Worm (Caenorhabditis elegans) whole organism, early embryonic: ENCODE data around the gene C18D1.2.

Experiments used
- B0310.2 ChIP-seq: sonication (generic microtip); optimal IDR thresholded peaks from 2 replicates; lab custom pipeline; 2016; ENCODE audit warnings: mild to moderate bottlenecking, missing genetic modification characterization, missing compliant biosample characterization
- F13C5.2 ChIP-seq: sonication (generic microtip); optimal IDR thresholded peaks from 2 replicates; lab custom pipeline; 2017; ENCODE audit warnings: mild to moderate bottlenecking, missing genetic modification characterization, inconsistent platforms, missing compliant biosample characterization
- aly-1 ChIP-seq: sonication (generic microtip); optimal IDR thresholded peaks from 2 replicates; lab custom pipeline; 2016; ENCODE audit warnings: missing genetic modification characterization, missing compliant biosample characterization
- ama-1 ChIP-seq: fragments of 150-350 bp; optimal IDR thresholded peaks from 2 replicates; lab custom pipeline; 2014
- ceh-13 ChIP-seq: fragments of 200-800 bp; sonication (Bioruptor generic); optimal IDR thresholded peaks from 2 replicates; lab custom pipeline; 2018; ENCODE audit warnings: mild to moderate bottlenecking, missing genetic modification characterization, missing compliant biosample characterization
- ceh-36 ChIP-seq: sonication (generic microtip); optimal IDR thresholded peaks from 2 replicates; lab custom pipeline; 2016; ENCODE audit warnings: missing genetic modification characterization, inconsistent platforms, missing compliant biosample characterization
- ets-7 ChIP-seq: sonication (generic microtip); optimal IDR thresholded peaks from 2 replicates; lab custom pipeline; 2016; ENCODE audit warnings: missing genotype, missing genetic modification characterization, missing compliant biosample characterization
- flt-1 ChIP-seq: fragments of 200-800 bp; sonication (Bioruptor generic); IDR thresholded peaks from 2 replicates; pipeline ENCODE4 v1.3.6; 2022; ENCODE audit warnings: missing genetic modification characterization, missing compliant biosample characterization
- hmbx-1 ChIP-seq: sonication (generic microtip); optimal IDR thresholded peaks from 2 replicates; lab custom pipeline; 2016; ENCODE audit warnings: mild to moderate bottlenecking, missing genetic modification characterization, missing compliant biosample characterization
- hmg-4 ChIP-seq: fragments of 200-800 bp; sonication (Bioruptor generic); optimal IDR thresholded peaks from 2 replicates; lab custom pipeline; 2018; ENCODE audit warnings: mild to moderate bottlenecking, missing genetic modification characterization, missing compliant biosample characterization
- hnd-1 ChIP-seq: sonication (generic microtip); optimal IDR thresholded peaks from 2 replicates; lab custom pipeline; 2016; ENCODE audit warnings: missing genetic modification characterization, missing compliant biosample characterization
- pes-1 ChIP-seq: fragments of 200-800 bp; sonication (Bioruptor generic); IDR thresholded peaks from 2 replicates; pipeline ENCODE4 v1.3.6; 2022; ENCODE audit warnings: missing genetic modification reagents, missing genetic modification characterization, missing compliant biosample characterization
- scrt-1 ChIP-seq: fragments of 200-800 bp; sonication (Bioruptor generic); IDR thresholded peaks from 2 replicates; pipeline ENCODE4 v1.3.6; 2022; ENCODE audit warnings: missing genetic modification characterization, missing compliant biosample characterization
- sea-1 ChIP-seq: fragments of 200-800 bp; sonication (Bioruptor generic); conservative IDR thresholded peaks from 2 replicates; pipeline ENCODE4 v1.3.6; 2022; ENCODE audit warnings: missing genetic modification characterization, missing compliant biosample characterization
- tbx-11 ChIP-seq: fragments of 200-800 bp; sonication (Bioruptor generic); IDR thresholded peaks from 2 replicates; pipeline ENCODE4 v1.3.6; 2022; ENCODE audit warnings: missing genetic modification characterization, missing compliant biosample characterization
- tbx-37 ChIP-seq: fragments of 200-800 bp; sonication (Bioruptor generic); conservative IDR thresholded peaks from 2 replicates; pipeline ENCODE4 v1.3.6; 2022; ENCODE audit warnings: missing genetic modification reagents, missing genetic modification characterization, missing compliant biosample characterization
- tra-4 ChIP-seq: sonication (generic microtip); optimal IDR thresholded peaks from 2 replicates; lab custom pipeline; 2017; ENCODE audit warnings: missing genetic modification characterization, missing compliant biosample characterization

The C18D1.2 gene

ce11 chrII:10056545-10057038 lies at the start of gene C18D1.2:
C18D1.2 (plus strand) TSS chrII:10056988.
- TF ChIP-seq F13C5.2 (no peak), ets-7 (tag; lab: Kevin White, UChicago) (no peak), scrt-1 (GFP tag; lab: Robert Waterston, UW) (no peak), B0310.2 (no peak)

- no peak for TF ChIP-seq hmbx-1 (tag; lab: Kevin White, UChicago)
- TF ChIP-seq tra-4, result no peak
Measured at ce11 chrII:10007917-10008316, 48.9 kb upstream of the C18D1.2 start, which contains the start of gene ZK892.5. ZK892.5 (plus strand) TSS chrII:10008217.

- TF ChIP-seq hmbx-1 (tag; lab: Kevin White, UChicago) (no peak), B0310.2 (no peak), aly-1 (no peak), ets-7 (tag; lab: Kevin White, UChicago) (no peak), ceh-13 (no peak), hnd-1 (tag; lab: Kevin White, UChicago) (no peak), pes-1 (no peak), tbx-11 (GFP tag; lab: Robert Waterston, UW) (no peak), hmg-4 (GFP tag; lab: Kevin White, UChicago) (no peak), F13C5.2 (no peak), flt-1 (GFP tag; lab: Robert Waterston, UW) (no peak), tbx-37 (no peak), ama-1 (lab: Kevin White, UChicago) (no peak), scrt-1 (GFP tag; lab: Robert Waterston, UW) (no peak), tra-4 (no peak), ceh-36 (tag; lab: Kevin White, UChicago) (no peak), sea-1 (GFP tag; lab: Robert Waterston, UW) (no peak)
Measured at ce11 chrII:10008552-10008951, 48.2 kb upstream of the C18D1.2 start.

ce11 chrII:10010914-10011313 lies 45.9 kb upstream of the C18D1.2 start:
- TF ChIP-seq ets-7 (tag; lab: Kevin White, UChicago), result no peak
- TF ChIP-seq scrt-1 (GFP tag; lab: Robert Waterston, UW), result no peak
- no peak for TF ChIP-seq hmg-4 (GFP tag; lab: Kevin White, UChicago)
- no peak for TF ChIP-seq flt-1 (GFP tag; lab: Robert Waterston, UW)
- TF ChIP-seq ceh-36 (tag; lab: Kevin White, UChicago), result no peak
- no peak for TF ChIP-seq hmbx-1 (tag; lab: Kevin White, UChicago)
- TF ChIP-seq tra-4, result no peak
- TF ChIP-seq hnd-1 (tag; lab: Kevin White, UChicago), result no peak
- TF ChIP-seq tbx-11 (GFP tag; lab: Robert Waterston, UW), result no peak
- TF ChIP-seq ceh-13, result no peak
- no peak for TF ChIP-seq tbx-37
- TF ChIP-seq F13C5.2, result no peak
- TF ChIP-seq pes-1, result no peak

ce11 chrII:10011733-10012132 lies 45.1 kb upstream of the C18D1.2 start:
- TF ChIP-seq tbx-11 (GFP tag; lab: Robert Waterston, UW) (no peak), pes-1 (no peak), scrt-1 (GFP tag; lab: Robert Waterston, UW) (no peak), F13C5.2 (no peak), hmbx-1 (tag; lab: Kevin White, UChicago) (no peak), sea-1 (GFP tag; lab: Robert Waterston, UW) (no peak), hnd-1 (tag; lab: Kevin White, UChicago) (no peak), ceh-13 (no peak), ets-7 (tag; lab: Kevin White, UChicago) (no peak)

ce11 chrII:10012490-10012889 lies 44.3 kb upstream of the C18D1.2 start:
- TF ChIP-seq sea-1 (GFP tag; lab: Robert Waterston, UW) (no peak), ceh-13 (no peak), tbx-37 (no peak), hnd-1 (tag; lab: Kevin White, UChicago) (no peak), ama-1 (lab: Kevin White, UChicago) (no peak), tbx-11 (GFP tag; lab: Robert Waterston, UW) (no peak), hmg-4 (GFP tag; lab: Kevin White, UChicago) (no peak), ceh-36 (tag; lab: Kevin White, UChicago) (no peak), pes-1 (no peak), B0310.2 (no peak), hmbx-1 (tag; lab: Kevin White, UChicago) (no peak), F13C5.2 (no peak), scrt-1 (GFP tag; lab: Robert Waterston, UW) (no peak), flt-1 (GFP tag; lab: Robert Waterston, UW) (no peak), tra-4 (no peak), aly-1 (no peak), ets-7 (tag; lab: Kevin White, UChicago) (no peak)

- TF ChIP-seq tbx-11 (GFP tag; lab: Robert Waterston, UW), result no peak
- TF ChIP-seq ceh-36 (tag; lab: Kevin White, UChicago), result no peak
- no peak for TF ChIP-seq hmbx-1 (tag; lab: Kevin White, UChicago)
Measured at ce11 chrII:10014384-10014783, 42.4 kb upstream of the C18D1.2 start.

- no peak for TF ChIP-seq hnd-1 (tag; lab: Kevin White, UChicago)
- peak; percentile 0 for TF ChIP-seq aly-1
Measured at ce11 chrII:10016013-10016412, 40.8 kb upstream of the C18D1.2 start, which contains the start of gene lec-2. lec-2 (minus strand) TSS chrII:10016183.

ce11 chrII:10017528-10017927 lies 39.3 kb upstream of the C18D1.2 start:
- TF ChIP-seq ceh-13, result no peak
- TF ChIP-seq F13C5.2, result no peak
- no peak for TF ChIP-seq tbx-37
- no peak for TF ChIP-seq ama-1 (lab: Kevin White, UChicago)
- TF ChIP-seq tra-4, result no peak
- no peak for TF ChIP-seq hnd-1 (tag; lab: Kevin White, UChicago)
- TF ChIP-seq tbx-11 (GFP tag; lab: Robert Waterston, UW), result no peak
- TF ChIP-seq ceh-36 (tag; lab: Kevin White, UChicago), result no peak
- TF ChIP-seq hmbx-1 (tag; lab: Kevin White, UChicago), result no peak
- TF ChIP-seq flt-1 (GFP tag; lab: Robert Waterston, UW), result no peak
- no peak for TF ChIP-seq pes-1
- TF ChIP-seq sea-1 (GFP tag; lab: Robert Waterston, UW), result no peak
- TF ChIP-seq hmg-4 (GFP tag; lab: Kevin White, UChicago), result no peak
- no peak for TF ChIP-seq ets-7 (tag; lab: Kevin White, UChicago)
- no peak for TF ChIP-seq scrt-1 (GFP tag; lab: Robert Waterston, UW)
- no peak for TF ChIP-seq B0310.2
- TF ChIP-seq aly-1, result no peak
